Worm (Caenorhabditis elegans) whole organism, late embryonic: ENCODE measurements around the gene ZK546.19.

Experiments used
- ama-1 ChIP-seq: fragments of 150-350 bp; optimal IDR thresholded peaks from 2 replicates; lab custom pipeline; 2014
- nfya-1 ChIP-seq: sonication (generic microtip); optimal IDR thresholded peaks from 2 replicates; lab custom pipeline; 2017; ENCODE audit warnings: missing genetic modification characterization, mild to moderate bottlenecking, missing compliant biosample characterization, antibody characterized with exemption, moderate library complexity
- ztf-16 ChIP-seq: sonication (generic microtip); optimal IDR thresholded peaks from 2 replicates; lab custom pipeline; 2017; ENCODE audit warnings: missing genetic modification characterization, missing compliant biosample characterization

DNA sequence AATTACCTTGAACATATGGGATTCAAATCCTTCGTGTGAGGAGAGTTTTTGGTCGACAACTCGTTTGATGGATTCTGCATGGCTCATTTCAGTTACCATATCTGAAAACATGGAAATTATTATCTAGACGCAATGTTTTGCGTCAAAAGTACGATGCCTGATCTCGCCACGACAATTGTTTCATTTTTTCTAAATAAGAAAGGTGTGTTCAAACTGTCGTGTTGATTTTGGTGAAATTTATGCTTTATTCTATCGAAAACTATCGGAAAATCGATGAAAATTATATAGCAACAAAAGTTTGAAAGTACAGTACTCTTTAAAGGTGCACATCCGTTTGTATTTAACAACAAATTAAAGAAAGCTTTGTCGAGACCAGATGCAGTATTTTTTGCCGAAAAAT is 476 bp upstream of the ZK546.19 start, which contains the start of gene cblc-1:
- TF ChIP-seq nfya-1 (tag; lab: Kevin White, UChicago) (no peak), ama-1 (lab: Kevin White, UChicago) (no peak), ztf-16 (tag; lab: Kevin White, UChicago) (no peak)
